Fruit fly (Drosophila melanogaster): ENCODE measurements around the gene CG42558.
"Not testable (repeated sequence)": the region's sequence is repeated elsewhere in the genome, so short reads cannot be mapped to it uniquely, and the experiment has no call there.

DNA sequence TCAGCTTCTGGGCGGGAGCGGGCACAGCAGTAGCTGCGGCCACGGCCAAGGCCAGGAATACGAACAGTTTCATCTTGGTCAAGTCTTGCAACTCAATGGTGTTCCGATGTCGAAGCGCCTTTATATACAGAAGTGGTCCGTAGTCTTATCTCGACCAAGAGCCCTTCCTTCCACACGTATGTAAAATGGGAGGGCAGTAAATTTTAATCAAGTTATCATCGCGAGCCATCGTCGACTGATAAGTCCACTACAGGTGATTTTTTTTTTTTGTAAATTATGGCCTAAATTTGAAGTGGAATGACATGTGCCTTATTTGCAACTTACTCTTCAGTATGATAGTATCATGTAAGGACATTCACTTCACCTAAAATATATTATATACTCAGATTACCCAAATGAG is 8.6 kb upstream of the CG42558 start, which contains the start of gene Jon99Cii:
- TF ChIP-seq Myc, psq, h, insv, Sin3A (optimal IDR thresholded peaks at IDR 0.05): not testable (repeated sequence)

All from Kc167 (cell line).